Worm (Caenorhabditis elegans) whole organism, young adult: Measurements from ENCODE around the gene sra-26.

ENCODE experiments used
- T07F8.4 ChIP-seq: sonication (generic microtip); optimal IDR thresholded peaks from 2 replicates; lab custom pipeline; 2016; ENCODE audit warnings: mild to moderate bottlenecking, missing genetic modification characterization, moderate library complexity, missing compliant biosample characterization
- Y53G8AR.9 ChIP-seq: fragments of 200-800 bp; sonication (Bioruptor generic); conservative IDR thresholded peaks from 2 replicates; pipeline ENCODE4 v1.3.6; 2022; ENCODE audit warnings: missing genetic modification reagents, missing genetic modification characterization, missing compliant biosample characterization
- ama-1 ChIP-seq, 3 experiments: fragments of 150-350 bp in 1 of 3; sonication (generic microtip) in 2 of 3; optimal IDR thresholded peaks; 2 replicates each; lab custom pipeline; 2014 to 2018; ENCODE audit warnings: missing biosample characterization in 2 of 3, missing genetic modification characterization in 2 of 3, missing genetic modification reagents in 2 of 3
- aptf-2 ChIP-seq: fragments of 200-800 bp; sonication (Bioruptor generic); conservative IDR thresholded peaks from 2 replicates; pipeline ENCODE4 v1.3.6; 2022; ENCODE audit warnings: missing genetic modification reagents, missing genetic modification characterization, missing compliant biosample characterization
- ceh-100 ChIP-seq: fragments of 200-800 bp; sonication (Bioruptor generic); IDR thresholded peaks from 2 replicates; pipeline ENCODE4 v1.3.6; 2022; ENCODE audit warnings: missing genetic modification reagents, missing genetic modification characterization, missing compliant biosample characterization
- lin-54 ChIP-seq: fragments of 200-800 bp; sonication (Bioruptor generic); optimal IDR thresholded peaks from 2 replicates; lab custom pipeline; 2018; ENCODE audit warnings: mild to moderate bottlenecking, missing genetic modification characterization, missing compliant biosample characterization
- unc-62 ChIP-seq: fragments of 150-350 bp; optimal IDR thresholded peaks from 2 replicates; lab custom pipeline; 2014; ENCODE audit warnings: missing biosample characterization, missing genetic modification reagents, missing genetic modification characterization

DNA sequence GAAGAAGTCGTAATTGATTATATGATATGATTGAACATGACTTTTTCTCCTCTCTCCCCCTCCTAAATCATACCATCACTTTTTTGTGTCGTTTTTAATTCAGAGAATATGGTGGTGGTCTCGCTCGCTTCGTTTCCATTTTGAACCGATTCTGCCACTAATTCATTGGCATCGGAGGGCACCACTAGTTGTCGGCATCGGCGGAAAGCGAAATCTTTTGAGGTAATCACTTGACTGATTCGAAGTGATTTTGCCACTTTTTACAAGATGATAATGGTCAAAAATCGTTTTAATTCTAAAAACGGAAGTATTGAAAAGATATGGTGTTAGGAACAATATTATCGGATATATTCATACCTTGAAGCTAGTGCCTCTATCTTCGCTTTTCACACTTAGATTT lies 34.8 kb downstream of the sra-26 start, which contains the start of gene klf-3:
- TF ChIP-seq ama-1 (optimal IDR thresholded peaks at IDR 0.05; lab: Kevin White, UChicago) (no peak), ama-1 (GFP tag; optimal IDR thresholded peaks at IDR 0.05; lab: Kevin White, UChicago) (no peak), aptf-2 (GFP tag; lab: Robert Waterston, UW) (no peak), ceh-100 (GFP tag; lab: Robert Waterston, UW) (no peak), T07F8.4 (tag; lab: Kevin White, UChicago) (no peak), Y53G8AR.9 (GFP tag; lab: Robert Waterston, UW) (no peak), unc-62 (GFP tag; lab: Kevin White, UChicago) (no peak), lin-54 (GFP tag; lab: Kevin White, UChicago) (no peak)
